Fruit fly (Drosophila melanogaster): ENCODE results near the gene nSyb.

Gene nSyb

dm6 chr3L:1644920-1645567 is 7.5 kb upstream of the nSyb start, which contains the start of the genes alphaCOP and CG13919 (continued):
- TF ChIP-seq D (optimal IDR thresholded peaks at IDR 0.05) (no peak), D (GFP tag; optimal IDR thresholded peaks at IDR 0.05) (peak; percentile 88), bsh (GFP tag; optimal IDR thresholded peaks at IDR 0.05) (peak; percentile 86 to 98), Myb (GFP tag; optimal IDR thresholded peaks at IDR 0.05) (peak; percentile 66), CG32532 (GFP tag; IDR thresholded peaks at IDR 0.05) (peak; percentile 97), ato (GFP tag; IDR thresholded peaks at IDR 0.05; ENCODE audit: partially characterized antibody) (no peak), BtbVII (GFP tag; optimal IDR thresholded peaks at IDR 0.05) (peak; percentile 92), CG10462 (GFP tag; optimal IDR thresholded peaks at IDR 0.05) (peak; percentile 97), NFAT (GFP tag; IDR thresholded peaks at IDR 0.05) (peak; percentile 96), HLHmδ (GFP tag; optimal IDR thresholded peaks at IDR 0.05) (no peak), bcd (GFP tag; optimal IDR thresholded peaks at IDR 0.05) (peak; percentile 96), Ptx1 (GFP tag; IDR thresholded peaks at IDR 0.05) (peak; percentile 99), sima (GFP tag; optimal IDR thresholded peaks at IDR 0.05) (peak; percentile 69), CG32772 (GFP tag; IDR thresholded peaks at IDR 0.05) (peak; percentile 96), C15 (GFP tag; IDR thresholded peaks at IDR 0.05) (peak; percentile 91), unc-4 (GFP tag; IDR thresholded peaks at IDR 0.05; ENCODE audit: partially characterized antibody) (no peak), Mrtf (GFP tag; IDR thresholded peaks at IDR 0.05) (peak; percentile 95), CG10321 (GFP tag; IDR thresholded peaks at IDR 0.05) (peak; percentile 83), CG17361 (GFP tag; IDR thresholded peaks at IDR 0.05) (peak; percentile 98), dan (GFP tag; IDR thresholded peaks at IDR 0.05) (peak; percentile 57; the same call in 1 of the 2 replicates), Dip3 (GFP tag; optimal IDR thresholded peaks at IDR 0.05) (peak; percentile 93), tll (GFP tag; optimal IDR thresholded peaks at IDR 0.05) (peak in 1 of 2 experiments; percentile 62), tin (GFP tag; optimal IDR thresholded peaks at IDR 0.05) (peak; percentile 93), CHES-1-like (GFP tag; optimal IDR thresholded peaks at IDR 0.05) (peak; percentile 91), tio (GFP tag; optimal IDR thresholded peaks at IDR 0.05) (no peak), HmgZ (tag; optimal IDR thresholded peaks at IDR 0.05) (peak; percentile 98), tap (tag; optimal IDR thresholded peaks at IDR 0.05) (peak; percentile 92), CG31224 (GFP tag; IDR thresholded peaks at IDR 0.05) (peak; percentile 94), onecut (GFP tag; IDR thresholded peaks at IDR 0.05) (peak; percentile 82; the same call in 1 of the 2 replicates), GATAe (GFP tag; conservative IDR thresholded peaks at IDR 0.05) (peak; percentile 94), CG15011 (GFP tag; optimal IDR thresholded peaks at IDR 0.05) (no peak), maf-S (GFP tag; optimal IDR thresholded peaks at IDR 0.05) (peak; percentile 91), mirr (GFP tag; optimal IDR thresholded peaks at IDR 0.05) (peak; percentile 81), CG12744 (GFP tag; optimal IDR thresholded peaks at IDR 0.05) (peak; percentile 91), CG1792 (GFP tag; optimal IDR thresholded peaks at IDR 0.05) (peak; percentile 75), CG17829 (tag; optimal IDR thresholded peaks at IDR 0.05) (peak; percentile 95), her (GFP tag; optimal IDR thresholded peaks at IDR 0.05) (peak; percentile 69), CG13624 (GFP tag; optimal IDR thresholded peaks at IDR 0.05) (peak; percentile 97), vvl (GFP tag; IDR thresholded peaks at IDR 0.05) (peak; percentile 97), run (tag; optimal IDR thresholded peaks at IDR 0.05) (peak; percentile 90), chm (GFP tag; IDR thresholded peaks at IDR 0.05) (peak; percentile 98), CTCF (GFP tag; optimal IDR thresholded peaks at IDR 0.05) (peak; percentile 35), ara (GFP tag; IDR thresholded peaks at IDR 0.05) (peak; percentile 96), da (GFP tag; optimal IDR thresholded peaks at IDR 0.05) (peak; percentile 72), CG7928 (GFP tag; optimal IDR thresholded peaks at IDR 0.05) (peak; percentile 64), schlank (tag; optimal IDR thresholded peaks at IDR 0.05) (peak; percentile 88), Sry-δ (GFP tag; optimal IDR thresholded peaks at IDR 0.05) (peak; percentile 54), Jarid2 (GFP tag; optimal IDR thresholded peaks at IDR 0.05) (peak; percentile 11), CG13296 (GFP tag; optimal IDR thresholded peaks at IDR 0.05) (peak; percentile 93), CG16863 (GFP tag; optimal IDR thresholded peaks at IDR 0.05) (peak; percentile 91), CG2116 (GFP tag; optimal IDR thresholded peaks at IDR 0.05) (peak; percentile 86)
